Worm (Caenorhabditis elegans) whole organism, young adult: Measurements from ENCODE around the gene srh-214.

Experiments
- D2030.7 ChIP-seq: fragments of 200-800 bp; sonication (Bioruptor generic); IDR thresholded peaks from 2 replicates; pipeline ENCODE4 v1.3.6; 2022; ENCODE audit warnings: missing genetic modification reagents, missing genetic modification characterization, missing compliant biosample characterization
- F22D6.2 ChIP-seq: sonication (generic microtip); optimal IDR thresholded peaks from 2 replicates; lab custom pipeline; 2016; ENCODE audit warnings: mild to moderate bottlenecking, missing genetic modification characterization, missing compliant biosample characterization
- F23B12.7 ChIP-seq: sonication (generic microtip); optimal IDR thresholded peaks from 2 replicates; lab custom pipeline; 2017; ENCODE audit warnings: missing genetic modification characterization, mild to moderate bottlenecking, missing compliant biosample characterization, antibody characterized with exemption, moderate library complexity; ENCODE audit not compliant: insufficient read depth
- F33H1.4 ChIP-seq: fragments of 200-800 bp; sonication (Bioruptor generic); IDR thresholded peaks from 2 replicates; pipeline ENCODE4 v1.3.6; 2022; ENCODE audit warnings: missing genetic modification reagents, missing genetic modification characterization, missing compliant biosample characterization
- F49E8.2 ChIP-seq: sonication (generic microtip); optimal IDR thresholded peaks from 3 replicates; lab custom pipeline; 2017; ENCODE audit warnings: missing genetic modification characterization, mild to moderate bottlenecking, missing compliant biosample characterization, antibody characterized with exemption, moderate library complexity; ENCODE audit not compliant: insufficient read depth
- F57A8.1 ChIP-seq: fragments of 200-800 bp; sonication (Bioruptor generic); optimal IDR thresholded peaks from 2 replicates; lab custom pipeline; 2018; ENCODE audit warnings: mild to moderate bottlenecking, missing genetic modification characterization, moderate library complexity, missing compliant biosample characterization
- K12H6.12 ChIP-seq: fragments of 200-800 bp; sonication (Bioruptor generic); optimal IDR thresholded peaks from 2 replicates; lab custom pipeline; 2018; ENCODE audit warnings: mild to moderate bottlenecking, missing genetic modification characterization, missing compliant biosample characterization
- Y56A3A.18 ChIP-seq: fragments of 200-800 bp; sonication (Bioruptor generic); IDR thresholded peaks from 2 replicates; pipeline ENCODE4 v1.3.6; 2022; ENCODE audit warnings: missing genetic modification reagents, missing genetic modification characterization, missing compliant biosample characterization
- Y79H2A.3 ChIP-seq: fragments of 200-800 bp; sonication (Bioruptor generic); conservative IDR thresholded peaks from 2 replicates; pipeline ENCODE4 v1.3.6; 2022; ENCODE audit warnings: missing genetic modification reagents, missing genetic modification characterization, missing compliant biosample characterization
- ZK185.1 ChIP-seq: sonication (generic microtip); optimal IDR thresholded peaks from 2 replicates; lab custom pipeline; 2016; ENCODE audit warnings: mild to moderate bottlenecking, missing genetic modification characterization, missing compliant biosample characterization; ENCODE audit not compliant: poor library complexity, severe bottlenecking
- akir-1 ChIP-seq: fragments of 200-800 bp; sonication (Bioruptor generic); optimal IDR thresholded peaks from 2 replicates; lab custom pipeline; 2018; ENCODE audit warnings: mild to moderate bottlenecking, missing genetic modification characterization, moderate library complexity, missing compliant biosample characterization
- cebp-2 ChIP-seq: fragments of 200-800 bp; sonication (Bioruptor generic); IDR thresholded peaks from 2 replicates; pipeline ENCODE4 v1.3.6; 2022; ENCODE audit warnings: missing genetic modification characterization, missing compliant biosample characterization
- ceh-27 ChIP-seq: fragments of 200-800 bp; sonication (Bioruptor generic); optimal IDR thresholded peaks from 2 replicates; lab custom pipeline; 2018; ENCODE audit warnings: mild to moderate bottlenecking, missing genetic modification characterization, moderate library complexity, missing compliant biosample characterization
- ceh-79 ChIP-seq: sonication (generic microtip); optimal IDR thresholded peaks from 2 replicates; lab custom pipeline; 2017; ENCODE audit warnings: mild to moderate bottlenecking, missing genetic modification characterization, missing compliant biosample characterization
- ceh-91 ChIP-seq: fragments of 200-800 bp; sonication (Bioruptor generic); IDR thresholded peaks from 2 replicates; pipeline ENCODE4 v1.3.6; 2022; ENCODE audit warnings: missing genetic modification reagents, missing genetic modification characterization, missing compliant biosample characterization
- dpff-1 ChIP-seq: sonication (generic microtip); optimal IDR thresholded peaks from 2 replicates; lab custom pipeline; 2017; ENCODE audit warnings: mild to moderate bottlenecking, missing genetic modification characterization, missing compliant biosample characterization
- dpl-1 ChIP-seq: fragments of 150-350 bp; optimal IDR thresholded peaks from 2 replicates; lab custom pipeline; 2014; ENCODE audit warnings: missing biosample characterization, missing genetic modification reagents, missing genetic modification characterization
- egrh-3 ChIP-seq: fragments of 200-800 bp; sonication (Bioruptor generic); IDR thresholded peaks from 2 replicates; pipeline ENCODE4 v1.3.6; 2022; ENCODE audit warnings: missing genetic modification reagents, missing genetic modification characterization, missing compliant biosample characterization
- ekl-4 ChIP-seq: fragments of 200-800 bp; sonication (Bioruptor generic); IDR thresholded peaks from 2 replicates; pipeline ENCODE4 v1.3.6; 2022; ENCODE audit warnings: missing genetic modification reagents, missing genetic modification characterization, missing compliant biosample characterization
- ets-4 ChIP-seq: fragments of 200-800 bp; sonication (Bioruptor generic); optimal IDR thresholded peaks from 2 replicates; lab custom pipeline; 2018; ENCODE audit warnings: mild to moderate bottlenecking, missing genetic modification characterization, missing compliant biosample characterization
- fkh-3 ChIP-seq: sonication (generic microtip); optimal IDR thresholded peaks from 2 replicates; lab custom pipeline; 2016; ENCODE audit warnings: mild to moderate bottlenecking, missing genetic modification characterization, missing compliant biosample characterization
- hlh-12 ChIP-seq: sonication (generic microtip); optimal IDR thresholded peaks from 2 replicates; lab custom pipeline; 2016; ENCODE audit warnings: missing genetic modification characterization, missing compliant biosample characterization
- hmg-1.2 ChIP-seq: fragments of 200-800 bp; sonication (Bioruptor generic); IDR thresholded peaks from 2 replicates; pipeline ENCODE4 v1.3.6; 2022; ENCODE audit warnings: missing genetic modification reagents, missing genetic modification characterization, missing compliant biosample characterization
- hmg-20 ChIP-seq: fragments of 200-800 bp; sonication (Bioruptor generic); IDR thresholded peaks from 2 replicates; pipeline ENCODE4 v1.3.6; 2022; ENCODE audit warnings: missing genetic modification reagents, missing genetic modification characterization, missing compliant biosample characterization
- let-526 ChIP-seq: fragments of 200-800 bp; sonication (Bioruptor generic); IDR thresholded peaks from 2 replicates; pipeline ENCODE4 v1.3.6; 2022; ENCODE audit warnings: missing genetic modification reagents, missing genetic modification characterization, missing compliant biosample characterization
- lin-26 ChIP-seq: fragments of 200-800 bp; sonication (Bioruptor generic); IDR thresholded peaks from 2 replicates; pipeline ENCODE4 v1.3.6; 2022; ENCODE audit warnings: missing genetic modification reagents, missing genetic modification characterization, missing compliant biosample characterization
- lsy-27 ChIP-seq: sonication (generic microtip); optimal IDR thresholded peaks from 2 replicates; lab custom pipeline; 2017; ENCODE audit warnings: missing genetic modification characterization, mild to moderate bottlenecking, missing compliant biosample characterization, antibody characterized with exemption, missing genotype, borderline replicate concordance; ENCODE audit not compliant: insufficient read depth
- madf-3 ChIP-seq: fragments of 200-800 bp; sonication (Bioruptor generic); IDR thresholded peaks from 2 replicates; pipeline ENCODE4 v1.3.6; 2022; ENCODE audit warnings: missing genetic modification reagents, missing genetic modification characterization, missing compliant biosample characterization
- madf-6 ChIP-seq: fragments of 200-800 bp; sonication (Bioruptor generic); IDR thresholded peaks from 2 replicates; pipeline ENCODE4 v1.3.6; 2022; ENCODE audit warnings: missing genetic modification reagents, missing genetic modification characterization, missing compliant biosample characterization
- mcd-1 ChIP-seq: fragments of 200-800 bp; sonication (Bioruptor generic); IDR thresholded peaks from 2 replicates; pipeline ENCODE4 v1.3.6; 2022; ENCODE audit warnings: missing genetic modification reagents, missing genetic modification characterization, missing compliant biosample characterization
- mel-28 ChIP-seq: sonication (generic microtip); optimal IDR thresholded peaks from 2 replicates; lab custom pipeline; 2016; ENCODE audit warnings: borderline replicate concordance, mild to moderate bottlenecking, missing genetic modification characterization, missing compliant biosample characterization
- mes-4 ChIP-seq: sonication (generic microtip); optimal IDR thresholded peaks from 2 replicates; lab custom pipeline; 2016; ENCODE audit warnings: missing genotype, missing genetic modification characterization, missing compliant biosample characterization
- nfya-1 ChIP-seq: sonication (generic microtip); optimal IDR thresholded peaks from 2 replicates; lab custom pipeline; 2017; ENCODE audit warnings: antibody characterized with exemption, missing compliant biosample characterization, missing genetic modification characterization, borderline replicate concordance; ENCODE audit not compliant: insufficient read depth
- nfya-2 ChIP-seq: fragments of 200-800 bp; sonication (Bioruptor generic); IDR thresholded peaks from 2 replicates; pipeline ENCODE4 v1.3.6; 2022; ENCODE audit warnings: missing genetic modification reagents, missing genetic modification characterization, missing compliant biosample characterization
- nhr-27 ChIP-seq: fragments of 200-800 bp; sonication (Bioruptor generic); optimal IDR thresholded peaks from 2 replicates; lab custom pipeline; 2018; ENCODE audit warnings: mild to moderate bottlenecking, missing genetic modification characterization, moderate library complexity, missing compliant biosample characterization
- rcor-1 ChIP-seq: fragments of 200-800 bp; sonication (Bioruptor generic); IDR thresholded peaks from 2 replicates; pipeline ENCODE4 v1.3.6; 2022; ENCODE audit warnings: missing genetic modification reagents, missing genetic modification characterization, missing compliant biosample characterization
- repo-1 ChIP-seq: sonication (generic microtip); optimal IDR thresholded peaks from 2 replicates; lab custom pipeline; 2017; ENCODE audit warnings: mild to moderate bottlenecking, missing genetic modification characterization, missing compliant biosample characterization
- sdz-38 ChIP-seq: sonication (generic microtip); optimal IDR thresholded peaks from 2 replicates; lab custom pipeline; 2016; ENCODE audit warnings: missing genotype, missing genetic modification characterization, missing compliant biosample characterization
- snpc-3.4 ChIP-seq: sonication (generic microtip); optimal IDR thresholded peaks from 2 replicates; lab custom pipeline; 2017; ENCODE audit warnings: missing genetic modification characterization, mild to moderate bottlenecking, missing compliant biosample characterization, antibody characterized with exemption, moderate library complexity, missing genotype, missing genetic modification reagents
- tbp1 ChIP-seq: fragments of 200-800 bp; sonication (Bioruptor generic); optimal IDR thresholded peaks from 2 replicates; lab custom pipeline; 2018; ENCODE audit warnings: mild to moderate bottlenecking, missing genetic modification characterization, missing compliant biosample characterization
- tbx-9 ChIP-seq: sonication (generic microtip); optimal IDR thresholded peaks from 2 replicates; lab custom pipeline; 2016; ENCODE audit warnings: borderline replicate concordance, missing genetic modification characterization, inconsistent platforms, missing compliant biosample characterization
- unc-62 ChIP-seq: fragments of 150-350 bp; optimal IDR thresholded peaks from 2 replicates; lab custom pipeline; 2014; ENCODE audit warnings: missing biosample characterization, missing genetic modification reagents, missing genetic modification characterization
- zfh-2 ChIP-seq: fragments of 200-800 bp; sonication (Bioruptor generic); conservative IDR thresholded peaks from 2 replicates; pipeline ENCODE4 v1.3.6; 2022; ENCODE audit warnings: missing genetic modification reagents, missing genetic modification characterization, missing compliant biosample characterization
- ztf-18 ChIP-seq: sonication (generic microtip); optimal IDR thresholded peaks from 2 replicates; lab custom pipeline; 2016; ENCODE audit warnings: missing genotype, mild to moderate bottlenecking, missing genetic modification characterization, missing compliant biosample characterization
- ztf-22 ChIP-seq: fragments of 200-800 bp; sonication (Bioruptor generic); optimal IDR thresholded peaks from 2 replicates; lab custom pipeline; 2018; ENCODE audit warnings: mild to moderate bottlenecking, missing genetic modification characterization, moderate library complexity, missing compliant biosample characterization
- ztf-26 ChIP-seq: sonication (generic microtip); optimal IDR thresholded peaks from 2 replicates; lab custom pipeline; 2017; ENCODE audit warnings: missing genetic modification characterization, missing compliant biosample characterization
- ztf-28 ChIP-seq: fragments of 200-800 bp; sonication (Bioruptor generic); IDR thresholded peaks from 2 replicates; pipeline ENCODE4 v1.3.6; 2022; ENCODE audit warnings: missing genetic modification reagents, missing genetic modification characterization, missing compliant biosample characterization
- ztf-6 ChIP-seq: fragments of 200-800 bp; sonication (Bioruptor generic); IDR thresholded peaks from 2 replicates; pipeline ENCODE4 v1.3.6; 2022; ENCODE audit warnings: missing genetic modification reagents, missing genetic modification characterization, missing compliant biosample characterization

srh-214 gene

ce11 chrV:16794828-16795354, 34.7 kb downstream of the srh-214 start, which contains the start of the genes ctps-1 and pus-1 (continued):
- TF ChIP-seq nfya-2 (GFP tag; lab: Robert Waterston, UW) (no peak), unc-62 (GFP tag; lab: Kevin White, UChicago) (no peak), madf-3 (0 out of 2 replicates have a peak, but pooled peaks have one; percentile 56), fkh-3 (tag; lab: Kevin White, UChicago) (no peak), F57A8.1 (GFP tag; lab: Kevin White, UChicago) (no peak), F22D6.2 (tag; lab: Kevin White, UChicago) (no peak), mcd-1 (GFP tag; lab: Robert Waterston, UW) (peak; percentile 77), hmg-1.2 (GFP tag; lab: Robert Waterston, UW) (peak; percentile 23; the same call in 1 of the 2 replicates), ceh-79 (tag; lab: Kevin White, UChicago) (no peak), F49E8.2 (peak; percentile 38), ekl-4 (GFP tag; lab: Robert Waterston, UW) (peak; percentile 44; the same call in 1 of the 2 replicates), hlh-12 (tag; lab: Kevin White, UChicago) (no peak), D2030.7 (peak; percentile 72), dpff-1 (tag; lab: Kevin White, UChicago) (no peak), mel-28 (no peak), Y79H2A.3 (no peak), ztf-28 (GFP tag; lab: Robert Waterston, UW) (no peak), dpl-1 (GFP tag; lab: Kevin White, UChicago) (peak; percentile 57), egrh-3 (GFP tag; lab: Robert Waterston, UW) (no peak), ztf-18 (peak; percentile 95), let-526 (GFP tag; lab: Robert Waterston, UW) (no peak), akir-1 (no peak), rcor-1 (peak; percentile 80), ceh-27 (GFP tag; lab: Kevin White, UChicago) (no peak), ceh-91 (GFP tag; lab: Robert Waterston, UW) (no peak), tbx-9 (tag; lab: Kevin White, UChicago) (no peak), ets-4 (no peak), mes-4 (tag; lab: Kevin White, UChicago) (no peak), ztf-6 (GFP tag; lab: Robert Waterston, UW) (no peak), repo-1 (peak; percentile 9), nfya-1 (tag; lab: Kevin White, UChicago) (no peak), nhr-27 (tag; lab: Kevin White, UChicago) (no peak), madf-6 (GFP tag; lab: Robert Waterston, UW) (peak; percentile 90), zfh-2 (GFP tag; lab: Robert Waterston, UW) (no peak), F23B12.7 (no peak), sdz-38 (tag; lab: Kevin White, UChicago) (no peak), lsy-27 (no peak), ztf-26 (tag; lab: Kevin White, UChicago) (no peak), lin-26 (GFP tag; lab: Robert Waterston, UW) (no peak), hmg-20 (GFP tag; lab: Robert Waterston, UW) (peak; percentile 45; the same call in 1 of the 2 replicates), cebp-2 (GFP tag; lab: Robert Waterston, UW) (no peak), K12H6.12 (no peak), ztf-22 (no peak), ZK185.1 (tag; lab: Kevin White, UChicago) (no peak), Y56A3A.18 (GFP tag; lab: Robert Waterston, UW) (no peak), snpc-3.4 (tag; lab: Kevin White, UChicago) (peak; percentile 72), tbp1 (peak; percentile 39), F33H1.4 (GFP tag; lab: Robert Waterston, UW) (peak; percentile 68)
